Worm (Caenorhabditis elegans) whole organism, L3 larva: ENCODE measurements around the gene ptp-5.2.
A peak's percentile ranks its signal among the peaks of the same experiment; 100 is the strongest.

Source experiments
- ZK546.5 ChIP-seq: sonication (generic microtip); optimal IDR thresholded peaks from 2 replicates; lab custom pipeline; 2017; ENCODE audit warnings: missing biosample characterization, missing genetic modification characterization
- ama-1 ChIP-seq: fragments of 150-350 bp; optimal IDR thresholded peaks from 2 replicates; lab custom pipeline; 2018
- lin-39 ChIP-seq: fragments of 150-350 bp; optimal IDR thresholded peaks from 2 replicates; lab custom pipeline; 2018; ENCODE audit warnings: missing biosample characterization, missing genetic modification reagents, missing genetic modification characterization
- nhr-25 ChIP-seq: sonication (generic microtip); optimal IDR thresholded peaks from 2 replicates; lab custom pipeline; 2017; ENCODE audit warnings: missing biosample characterization, missing genetic modification characterization
- nhr-77 ChIP-seq: fragments of 150-350 bp; optimal IDR thresholded peaks from 2 replicates; lab custom pipeline; 2014; ENCODE audit warnings: missing biosample characterization, missing genetic modification characterization
- skn-1 ChIP-seq: fragments of 150-350 bp; optimal IDR thresholded peaks from 2 replicates; lab custom pipeline; 2014; ENCODE audit warnings: missing biosample characterization, missing genetic modification characterization

- TF ChIP-seq lin-39 (tag; lab: Kevin White, UChicago): no peak
- no peak for TF ChIP-seq ZK546.5 (tag; lab: Kevin White, UChicago)
- peak; percentile 22 for TF ChIP-seq nhr-25 (tag; lab: Kevin White, UChicago)
- no peak for TF ChIP-seq ama-1
- TF ChIP-seq nhr-77 (tag; lab: Kevin White, UChicago): no peak
- no peak for TF ChIP-seq skn-1 (tag; lab: Kevin White, UChicago)
These were observed 25.8 kb upstream of the ptp-5.2 start, which contains the start of gene melo-1 for ce11 chrIV:14786374-14787136.
